Worm (Caenorhabditis elegans): ENCODE measurements around the gene K09A9.8.

K09A9.8 gene

ce11 chrX:15630790-15631204 lies 33.8 kb upstream of the K09A9.8 start:
- TF ChIP-seq sma-9 (GFP tag; optimal IDR thresholded peaks at IDR 0.05) (no peak), sma-9 (tag; optimal IDR thresholded peaks at IDR 0.05) (no peak), blmp-1 (tag; optimal IDR thresholded peaks at IDR 0.05; ENCODE audit: insufficient read depth) (no peak), nhr-23 (tag; optimal IDR thresholded peaks at IDR 0.05) (no peak), mab-5 (tag; optimal IDR thresholded peaks at IDR 0.05) (peak; percentile 51), ceh-82 (tag; optimal IDR thresholded peaks at IDR 0.05) (no peak), ZK546.5 (tag; optimal IDR thresholded peaks at IDR 0.05) (no peak), ceh-16 (tag; optimal IDR thresholded peaks at IDR 0.05) (no peak), nhr-77 (tag; optimal IDR thresholded peaks at IDR 0.05) (no peak), fos-1 (tag; optimal IDR thresholded peaks at IDR 0.05) (peak; percentile 30), F13H6.1 (tag; optimal IDR thresholded peaks at IDR 0.05) (peak; percentile 44), mdl-1 (tag; optimal IDR thresholded peaks at IDR 0.05) (peak in 1 of 2 experiments; percentile 28), Y55F3AM.14 (GFP tag; optimal IDR thresholded peaks at IDR 0.05) (no peak), alr-1 (tag; optimal IDR thresholded peaks at IDR 0.05) (no peak), dmd-4 (tag; optimal IDR thresholded peaks at IDR 0.05) (no peak), elt-3 (tag; optimal IDR thresholded peaks at IDR 0.05) (no peak), ztf-1 (GFP tag; conservative IDR thresholded peaks at IDR 0.05) (no peak), aly-2 (tag; optimal IDR thresholded peaks at IDR 0.05) (no peak), sem-4 (tag; optimal IDR thresholded peaks at IDR 0.05) (peak; percentile 35), nhr-12 (tag; optimal IDR thresholded peaks at IDR 0.05) (no peak), lin-13 (GFP tag; optimal IDR thresholded peaks at IDR 0.05) (peak; percentile 2), zag-1 (tag; optimal IDR thresholded peaks at IDR 0.05) (peak; percentile 26), peb-1 (tag; optimal IDR thresholded peaks at IDR 0.05) (no peak), C34F6.9 (tag; optimal IDR thresholded peaks at IDR 0.05) (peak; percentile 70), lsy-2 (tag; optimal IDR thresholded peaks at IDR 0.05) (peak; percentile 42 to 44), nhr-10 (tag; optimal IDR thresholded peaks at IDR 0.05) (no peak), mbf-1 (tag; optimal IDR thresholded peaks at IDR 0.05) (no peak), lin-11 (tag; optimal IDR thresholded peaks at IDR 0.05) (no peak), snpc-4 (tag; optimal IDR thresholded peaks at IDR 0.05) (peak; percentile 48), ama-1 (optimal IDR thresholded peaks at IDR 0.05) (no peak), egl-27 (tag; optimal IDR thresholded peaks at IDR 0.05) (peak; percentile 25), nhr-129 (tag; optimal IDR thresholded peaks at IDR 0.05) (peak; percentile 64), ztf-11 (tag; optimal IDR thresholded peaks at IDR 0.05) (no peak), crh-2 (tag; optimal IDR thresholded peaks at IDR 0.05) (peak; percentile 45), nhr-6 (tag; optimal IDR thresholded peaks at IDR 0.05) (no peak), nhr-25 (tag; optimal IDR thresholded peaks at IDR 0.05) (no peak), unc-55 (GFP tag; optimal IDR thresholded peaks at IDR 0.05) (peak; percentile 44)

- TF ChIP-seq fos-1 (tag; optimal IDR thresholded peaks at IDR 0.05): no peak
- TF ChIP-seq mab-5 (tag; optimal IDR thresholded peaks at IDR 0.05): no peak
- TF ChIP-seq nhr-25 (tag; optimal IDR thresholded peaks at IDR 0.05): peak; percentile 1
Observed at ce11 chrX:15630340-15630739, 33.4 kb upstream of the K09A9.8 start, which contains the start of gene K09E9.4. TSS of gene K09E9.4 (minus strand) at chrX:15630440.

ce11 chrX:15629615-15630014 lies 32.6 kb upstream of the K09A9.8 start:
- TF ChIP-seq zag-1 (tag; optimal IDR thresholded peaks at IDR 0.05): no peak
- TF ChIP-seq ceh-16 (tag; optimal IDR thresholded peaks at IDR 0.05): no peak
- TF ChIP-seq nhr-6 (tag; optimal IDR thresholded peaks at IDR 0.05): no peak
- TF ChIP-seq nhr-129 (tag; optimal IDR thresholded peaks at IDR 0.05): peak; percentile 24
- no peak for TF ChIP-seq aly-2 (tag; optimal IDR thresholded peaks at IDR 0.05)
- peak; percentile 28 for TF ChIP-seq F13H6.1 (tag; optimal IDR thresholded peaks at IDR 0.05)
- TF ChIP-seq sma-9 (GFP tag; optimal IDR thresholded peaks at IDR 0.05): peak; percentile 54
- no peak for TF ChIP-seq sma-9 (tag; optimal IDR thresholded peaks at IDR 0.05)
- TF ChIP-seq elt-3 (tag; optimal IDR thresholded peaks at IDR 0.05): no peak
- no peak for TF ChIP-seq egl-27 (tag; optimal IDR thresholded peaks at IDR 0.05)
- no peak for TF ChIP-seq elt-1 (tag; optimal IDR thresholded peaks at IDR 0.05)
- no peak for TF ChIP-seq skn-1 (tag; optimal IDR thresholded peaks at IDR 0.05)
- TF ChIP-seq unc-62 (GFP tag; optimal IDR thresholded peaks at IDR 0.05): no peak
- peak; percentile 31 for TF ChIP-seq crh-2 (tag; optimal IDR thresholded peaks at IDR 0.05)
- TF ChIP-seq dmd-4 (tag; optimal IDR thresholded peaks at IDR 0.05): no peak
- TF ChIP-seq ZK546.5 (tag; optimal IDR thresholded peaks at IDR 0.05): no peak
- no peak for TF ChIP-seq nhr-21 (tag; optimal IDR thresholded peaks at IDR 0.05)

Data from whole organism, L2 larva.